Worm (Caenorhabditis elegans): ENCODE data around the gene vps-26.

DNA sequence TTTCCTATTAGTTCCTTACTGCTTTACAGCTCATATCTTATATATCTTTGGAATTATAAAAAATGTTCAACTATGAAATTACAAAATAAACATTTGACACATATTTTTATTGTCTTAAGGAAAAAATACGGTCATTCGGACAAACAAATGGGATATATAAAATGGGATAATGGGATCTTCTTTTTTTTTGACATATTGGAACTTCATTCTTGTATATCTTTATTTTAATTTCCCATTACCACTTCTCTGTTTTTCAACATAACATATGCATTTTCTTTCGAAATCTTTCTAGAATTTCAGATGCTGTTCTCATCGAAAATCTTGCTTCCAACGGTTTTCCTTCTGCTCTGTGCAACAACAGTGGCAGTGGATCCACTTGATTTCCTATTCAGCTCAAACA, 43.2 kb upstream of the vps-26 start, which contains the start of gene C10C5.7:
- TF ChIP-seq him-1 (tag; optimal IDR thresholded peaks at IDR 0.05) (no peak), W03F9.2 (tag; optimal IDR thresholded peaks at IDR 0.05) (no peak), dao-5 (tag; optimal IDR thresholded peaks at IDR 0.05) (no peak)

Data from whole organism, L4/young adult.